Worm (Caenorhabditis elegans) whole organism, dauer: Measurements from ENCODE around the gene Y81G3A.6.
"Not testable (repeated sequence)": the region's sequence is repeated elsewhere in the genome, so short reads cannot be mapped to it uniquely, and the experiment has no call there.

Experiments used
- unc-62 ChIP-seq: sonication (generic microtip); optimal IDR thresholded peaks from 2 replicates; lab custom pipeline; 2017; ENCODE audit warnings: missing biosample characterization, missing genetic modification reagents, missing genetic modification characterization

The Y81G3A.6 gene

ce11 chrII:13082403-13082802, at the start of gene Y81G3A.6:
Y81G3A.6 (minus strand) TSS chrII:13082503.
- TF ChIP-seq unc-62: not testable (repeated sequence)

- no peak for TF ChIP-seq unc-62
Observed at ce11 chrII:13130576-13130975, 48.3 kb upstream of the Y81G3A.6 start.

DNA sequence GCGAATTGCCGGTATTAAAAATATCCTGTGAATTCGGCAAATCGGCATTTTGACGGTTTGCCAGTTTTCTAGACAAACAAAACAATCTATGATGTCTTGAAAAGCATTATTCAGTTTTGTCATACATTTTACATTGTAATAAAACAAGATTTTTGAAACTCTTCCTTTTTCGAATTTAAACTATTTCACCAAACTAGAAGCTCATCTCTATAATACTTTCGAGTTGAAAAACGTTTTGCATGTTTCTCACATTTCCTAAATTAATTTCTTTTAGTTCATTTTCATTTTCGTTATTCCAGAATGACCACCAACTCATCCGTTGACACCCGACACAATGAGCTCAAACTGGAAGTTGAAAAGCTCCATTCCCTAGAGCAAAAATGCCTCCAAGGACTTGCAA, 47.3 kb upstream of the Y81G3A.6 start, which contains the start of gene F29C12.6:
TSS of gene F29C12.6 (plus strand) at position 301 of the 400 bp plus-strand sequence.
- no peak for TF ChIP-seq unc-62

DNA sequence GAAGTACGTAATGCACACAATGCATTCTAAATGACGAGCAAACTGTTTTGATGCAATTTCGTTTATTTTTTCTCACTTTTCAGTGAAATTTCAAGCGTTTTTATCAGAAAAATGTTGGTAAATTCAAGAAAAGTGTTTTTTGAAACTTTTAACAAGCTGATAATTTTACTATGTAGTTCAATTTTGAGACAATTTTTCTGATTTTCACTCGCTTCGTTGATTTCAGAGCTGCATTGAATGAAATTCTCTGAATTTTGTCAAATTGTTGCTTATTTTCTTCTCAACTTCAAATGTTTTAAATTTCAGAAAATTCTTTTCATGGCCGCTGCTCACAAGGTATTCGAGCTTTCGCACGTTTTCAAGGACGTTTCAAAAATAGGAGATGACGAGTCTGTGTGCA, 40.4 kb upstream of the Y81G3A.6 start, which contains the start of gene bath-45:
TSS of gene bath-45 (plus strand) at position 301 of the 400 bp plus-strand sequence.
- TF ChIP-seq unc-62: no peak

ce11 chrII:13117135-13117534, 34.8 kb upstream of the Y81G3A.6 start, which contains the start of gene gfm-1:
gfm-1 (plus strand) TSS chrII:13117483.
- TF ChIP-seq unc-62: no peak

DNA sequence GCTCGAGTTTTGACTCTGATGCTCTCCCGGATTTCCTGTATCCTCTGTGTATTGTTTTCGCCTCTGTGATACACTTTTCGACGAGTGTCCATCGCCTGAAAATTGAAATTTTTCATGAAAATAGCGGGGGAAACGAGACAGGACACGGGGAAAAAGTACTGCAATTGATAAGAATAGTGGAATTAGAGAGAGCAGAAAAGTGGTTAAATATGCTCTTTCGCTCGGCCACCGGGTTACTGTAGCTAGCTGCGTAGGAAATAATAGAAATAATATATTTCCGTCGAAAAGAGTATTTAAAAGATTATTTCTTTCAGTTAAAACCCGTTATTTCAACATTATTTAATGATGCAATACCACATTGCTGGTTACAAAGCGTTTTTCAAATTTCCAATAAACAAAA, 34.4 kb upstream of the Y81G3A.6 start, which contains the start of gene rict-1:
TSS of gene rict-1 (minus strand) at position 101 of the 400 bp plus-strand sequence.
- no peak for TF ChIP-seq unc-62

- TF ChIP-seq unc-62: no peak
Observed at ce11 chrII:13107719-13108118, 25.4 kb upstream of the Y81G3A.6 start, which contains the start of gene pqn-32. pqn-32 (plus strand) TSS chrII:13108019.

DNA sequence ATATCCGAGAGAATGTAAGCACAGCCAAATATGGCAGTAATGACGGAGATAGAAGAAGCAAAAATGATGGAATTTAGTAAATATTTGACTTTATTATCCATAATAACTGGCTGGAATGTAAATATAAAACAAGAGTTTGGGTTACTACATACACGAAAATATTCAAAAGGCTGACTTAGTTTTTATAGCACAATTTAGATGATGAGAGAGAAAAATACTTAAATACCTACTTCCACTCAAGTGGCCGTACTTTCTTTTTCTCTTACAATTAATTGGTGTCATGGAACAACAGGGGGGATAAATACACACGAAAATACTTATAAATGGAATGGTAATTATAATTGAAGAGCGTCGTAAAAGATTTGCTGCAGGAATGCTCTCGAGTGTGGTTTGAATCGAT, 15.9 kb upstream of the Y81G3A.6 start, which contains the start of gene col-86:
TSS of gene col-86 (minus strand) at position 101 of the 400 bp plus-strand sequence.
- no peak for TF ChIP-seq unc-62

ce11 chrII:13096345-13096744, 14.0 kb upstream of the Y81G3A.6 start:
- no peak for TF ChIP-seq unc-62

DNA sequence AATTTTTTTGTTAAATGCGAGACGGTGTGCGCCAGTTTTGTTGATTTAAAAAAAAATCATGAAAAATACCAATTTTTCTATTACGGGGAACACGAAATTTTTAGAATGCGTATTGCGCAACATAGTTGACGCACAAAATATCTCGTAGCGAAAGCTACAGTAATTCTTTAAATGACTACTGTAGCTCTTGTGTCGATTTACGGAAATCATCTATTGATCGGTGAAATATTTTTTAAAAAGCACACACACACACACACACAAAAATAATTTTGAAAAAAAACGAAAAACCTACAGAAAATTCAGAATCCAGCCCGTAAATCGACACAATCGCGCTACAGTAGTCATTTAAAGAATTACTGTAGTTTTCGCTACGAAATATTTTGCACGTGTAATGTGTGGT, 9.6 kb upstream of the Y81G3A.6 start:
- TF ChIP-seq unc-62: no peak

ce11 chrII:13091123-13091522, 8.8 kb upstream of the Y81G3A.6 start, which contains the start of gene Y81G3A.4:
Y81G3A.4 (plus strand) TSS chrII:13091423.
- no peak for TF ChIP-seq unc-62

DNA sequence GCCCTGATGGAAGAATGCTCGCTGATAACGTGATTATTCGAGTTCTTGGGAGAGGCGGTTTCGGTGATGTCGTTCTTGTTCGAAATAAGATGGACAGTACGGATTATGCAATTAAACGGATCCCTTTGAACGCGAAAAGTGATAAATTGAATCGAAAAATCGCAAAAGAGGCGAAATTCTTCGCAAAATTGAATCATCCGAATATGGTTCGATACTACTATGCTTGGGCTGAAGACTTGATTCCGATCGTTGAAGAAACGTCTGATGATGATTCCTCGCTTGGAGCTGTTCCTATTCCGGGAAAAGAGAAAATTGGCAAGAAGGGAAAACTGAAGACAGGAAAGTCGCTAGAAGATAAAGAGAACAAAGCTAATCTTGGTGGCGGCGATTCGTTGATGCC, 3.6 kb upstream of the Y81G3A.6 start:
- TF ChIP-seq unc-62: no peak

- TF ChIP-seq unc-62: no peak
Observed at ce11 chrII:13083752-13084214, 1.5 kb upstream of the Y81G3A.6 start, which contains the start of the genes Y81G3A.1 and gcn-2. Y81G3A.1 (minus strand) TSS chrII:13083926. gcn-2 (plus strand) TSS chrII:13084164.

DNA sequence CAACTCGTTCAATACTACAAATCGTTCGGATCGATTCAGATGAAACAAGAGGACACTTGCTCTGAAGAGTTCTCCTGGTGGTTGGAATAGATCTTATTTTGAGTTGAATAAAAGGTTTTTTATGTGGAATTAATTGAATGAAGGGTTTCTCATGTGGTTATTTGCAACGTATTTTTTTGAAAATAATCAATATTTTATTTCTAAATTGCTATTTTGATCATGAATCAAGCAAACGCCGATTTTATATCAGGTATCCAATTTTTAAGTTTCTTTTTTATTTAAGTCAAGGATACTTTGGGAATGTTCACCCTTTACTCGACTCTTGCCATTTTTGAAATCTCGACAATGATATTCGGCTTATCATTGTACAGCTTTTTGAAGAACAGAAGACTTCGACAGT, 1.7 kb downstream of the Y81G3A.6 start, which contains the start of gene Y81G3A.2:
TSS of gene Y81G3A.2 (plus strand) at position 301 of the 400 bp plus-strand sequence.
- not testable (repeated sequence) for TF ChIP-seq unc-62

DNA sequence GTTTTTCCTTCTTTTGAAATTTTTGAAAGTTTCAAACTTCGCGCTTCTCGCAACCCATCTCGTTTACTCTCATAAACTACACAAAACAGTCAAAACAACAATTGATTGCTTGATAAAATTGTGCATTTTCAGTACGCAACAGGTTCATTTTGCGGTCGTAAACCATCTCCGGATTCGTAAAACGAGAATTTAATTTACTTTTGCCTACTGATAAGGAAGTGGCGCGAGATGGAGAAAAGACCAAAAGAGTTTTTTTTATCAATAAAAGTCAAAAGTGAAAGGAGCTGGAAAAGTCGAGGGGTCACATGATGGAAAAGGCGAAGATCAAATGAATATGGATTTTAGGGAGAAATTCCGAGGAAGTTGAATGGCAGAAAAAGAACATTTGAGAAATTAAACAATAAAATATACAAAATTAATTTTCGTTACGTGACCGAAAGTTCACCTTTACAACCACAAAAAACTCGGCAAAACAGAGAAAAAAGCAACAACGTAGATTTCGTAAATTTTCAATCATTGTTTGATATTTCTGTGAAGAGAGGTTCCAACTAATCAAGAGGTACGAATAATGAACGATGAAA, 3.4 kb downstream of the Y81G3A.6 start, which contains the start of gene F42G4.6:
TSS of gene F42G4.6 (plus strand) at position 531 of the 581 bp plus-strand sequence.
- TF ChIP-seq unc-62: no peak

DNA sequence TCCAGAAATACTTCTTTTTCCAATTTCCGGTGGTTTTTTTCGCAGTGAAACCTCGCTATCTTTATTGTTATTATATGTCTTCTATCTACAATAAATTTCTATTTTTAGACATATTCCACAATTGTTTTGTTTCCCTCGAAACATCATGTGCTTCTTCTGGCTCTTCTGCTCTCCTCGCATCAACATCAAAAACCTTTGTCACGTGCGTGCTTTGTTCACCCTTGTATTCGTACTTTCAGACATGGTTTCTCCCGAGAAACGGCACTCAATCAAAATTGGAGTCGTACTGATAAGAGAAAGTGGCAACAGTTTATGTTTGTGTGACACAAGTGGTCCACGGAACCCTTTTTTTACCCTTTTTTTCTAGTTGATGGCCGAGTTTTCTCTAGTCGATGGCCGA, 4.6 kb downstream of the Y81G3A.6 start:
- no peak for TF ChIP-seq unc-62

DNA sequence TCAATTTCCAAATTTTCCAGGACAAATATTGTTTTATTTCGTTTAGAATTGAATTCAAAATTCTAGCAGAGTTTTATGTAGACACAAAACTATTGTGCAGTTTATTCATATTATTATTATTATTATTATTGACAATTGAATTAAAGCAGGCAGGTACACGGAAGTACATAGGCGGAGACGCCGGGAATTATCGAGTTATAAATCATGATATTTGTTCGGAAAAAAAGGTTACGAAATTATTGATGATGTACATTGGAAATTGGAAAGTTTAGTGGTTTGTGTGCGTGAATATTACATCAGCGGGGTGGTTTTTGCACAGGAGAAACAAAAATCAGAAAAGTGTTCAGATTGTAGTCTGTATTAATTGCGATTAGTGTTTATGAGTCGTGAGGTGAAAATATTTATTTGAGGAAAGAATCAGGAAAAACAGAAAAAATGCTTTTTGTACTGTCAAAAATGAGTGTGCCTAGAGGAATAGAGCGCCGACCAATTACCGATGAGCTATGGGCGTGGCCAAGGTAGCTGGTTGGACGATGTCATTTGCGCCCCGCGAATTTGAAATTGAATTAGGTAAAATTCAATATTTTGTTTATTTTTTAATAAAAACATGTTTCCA, 5.9 kb downstream of the Y81G3A.6 start:
- no peak for TF ChIP-seq unc-62
